Fruit fly (Drosophila melanogaster): ENCODE measurements around the gene Sec13.
A peak's percentile ranks its signal among the peaks of the same experiment; 100 is the strongest.

The Sec13 gene

dm6 chr3R:23331280-23331679 lies 24.8 kb upstream of the Sec13 start:
- peak; percentile 42 for TF ChIP-seq esn (GFP tag; optimal IDR thresholded peaks at IDR 0.05)
- TF ChIP-seq Met (GFP tag; optimal IDR thresholded peaks at IDR 0.05): peak; percentile 60
- peak; percentile 57 for TF ChIP-seq svp (GFP tag)
- peak; percentile 46 for TF ChIP-seq acj6 (GFP tag; optimal IDR thresholded peaks at IDR 0.05)
- no peak for TF ChIP-seq OdsH (GFP tag; optimal IDR thresholded peaks at IDR 0.05)
- no peak for TF ChIP-seq CG34406 (GFP tag; optimal IDR thresholded peaks at IDR 0.05)
- TF ChIP-seq CG9139 (GFP tag; optimal IDR thresholded peaks at IDR 0.05): no peak
- peak; percentile 11 for TF ChIP-seq Ets96B (tag; optimal IDR thresholded peaks at IDR 0.05)
- peak; percentile 34 for TF ChIP-seq cyc (GFP tag; optimal IDR thresholded peaks at IDR 0.05)
- no peak for TF ChIP-seq Ets21C (GFP tag; optimal IDR thresholded peaks at IDR 0.05)
- no peak for TF ChIP-seq CG8632 (GFP tag; optimal IDR thresholded peaks at IDR 0.05)
- TF ChIP-seq CG10631 (GFP tag; optimal IDR thresholded peaks at IDR 0.05): no peak
- peak; percentile 24 for TF ChIP-seq lz (GFP tag; optimal IDR thresholded peaks at IDR 0.05)
- peak; percentile 66 for TF ChIP-seq CG3919 (GFP tag; optimal IDR thresholded peaks at IDR 0.05)
- peak; percentile 40 for TF ChIP-seq Hr4 (GFP tag; optimal IDR thresholded peaks at IDR 0.05)
- TF ChIP-seq topi (GFP tag; optimal IDR thresholded peaks at IDR 0.05): peak; percentile 55
- no peak for TF ChIP-seq CG8119 (GFP tag; IDR thresholded peaks at IDR 0.05)
- TF ChIP-seq CG32006 (GFP tag; optimal IDR thresholded peaks at IDR 0.05): peak; percentile 36
- no peak for TF ChIP-seq CG8319 (GFP tag; optimal IDR thresholded peaks at IDR 0.05)
- TF ChIP-seq Sox102F (GFP tag; optimal IDR thresholded peaks at IDR 0.05): peak; percentile 7
- TF ChIP-seq CG6163 (GFP tag; IDR thresholded peaks at IDR 0.05): no peak
- TF ChIP-seq Sox14 (GFP tag; optimal IDR thresholded peaks at IDR 0.05): peak; percentile 27
- no peak for TF ChIP-seq CG1621 (tag; optimal IDR thresholded peaks at IDR 0.05)
- TF ChIP-seq Eip78C (GFP tag): peak; percentile 79
- peak in 1 of 2 experiments; percentile 11 for TF ChIP-seq salr (GFP tag; optimal IDR thresholded peaks at IDR 0.05)
- TF ChIP-seq CG3032 (tag; optimal IDR thresholded peaks at IDR 0.05): peak; percentile 20
- peak; percentile 11 for TF ChIP-seq CG31627 (GFP tag; optimal IDR thresholded peaks at IDR 0.05)
- peak; percentile 7 for TF ChIP-seq Hr39 (GFP tag; optimal IDR thresholded peaks at IDR 0.05)
- TF ChIP-seq fkh (GFP tag; optimal IDR thresholded peaks at IDR 0.05): peak; percentile 11
- no peak for TF ChIP-seq dsx (GFP tag; optimal IDR thresholded peaks at IDR 0.05; ENCODE audit: poor library complexity, severe bottlenecking)
- TF ChIP-seq achi (GFP tag; optimal IDR thresholded peaks at IDR 0.05): peak; percentile 30
- TF ChIP-seq Eip93F (GFP tag; optimal IDR thresholded peaks at IDR 0.05): no peak
- peak; percentile 59 for TF ChIP-seq pdm3 (GFP tag; optimal IDR thresholded peaks at IDR 0.05)
- TF ChIP-seq CG10669 (GFP tag; optimal IDR thresholded peaks at IDR 0.05): peak; percentile 11
- TF ChIP-seq fd59A (GFP tag; optimal IDR thresholded peaks at IDR 0.05): no peak
- TF ChIP-seq ss (GFP tag; optimal IDR thresholded peaks at IDR 0.05): no peak

- TF ChIP-seq vri (GFP tag; optimal IDR thresholded peaks at IDR 0.05): peak; percentile 53
- no peak for TF ChIP-seq acj6 (GFP tag; optimal IDR thresholded peaks at IDR 0.05)
- TF ChIP-seq fkh (GFP tag; optimal IDR thresholded peaks at IDR 0.05): peak; percentile 61
These were observed 24.2 kb upstream of the Sec13 start for dm6 chr3R:23331865-23332367.

- TF ChIP-seq esn (GFP tag; optimal IDR thresholded peaks at IDR 0.05) (peak; percentile 17), CG3032 (tag; optimal IDR thresholded peaks at IDR 0.05) (peak; percentile 22), Sox15 (GFP tag; optimal IDR thresholded peaks at IDR 0.05) (no peak), CG15336 (GFP tag; IDR thresholded peaks at IDR 0.05) (0 out of 2 replicates have a peak, but pooled peaks have one; percentile 12), ss (GFP tag; optimal IDR thresholded peaks at IDR 0.05) (peak; percentile 4 to 32), CG8319 (GFP tag; optimal IDR thresholded peaks at IDR 0.05) (no peak), dac (GFP tag; optimal IDR thresholded peaks at IDR 0.05) (no peak), fd59A (GFP tag; optimal IDR thresholded peaks at IDR 0.05) (no peak), Hr39 (GFP tag; optimal IDR thresholded peaks at IDR 0.05) (peak; percentile 21), dsx (GFP tag; optimal IDR thresholded peaks at IDR 0.05; ENCODE audit: poor library complexity, severe bottlenecking) (peak; percentile 46), CG31627 (GFP tag; optimal IDR thresholded peaks at IDR 0.05) (peak; percentile 2), fd85E (GFP tag; optimal IDR thresholded peaks at IDR 0.05) (no peak), CG11294 (GFP tag; IDR thresholded peaks at IDR 0.05) (no peak), Eip75B (GFP tag; optimal IDR thresholded peaks at IDR 0.05) (no peak), CG10669 (GFP tag; optimal IDR thresholded peaks at IDR 0.05) (peak; percentile 10), CG6792 (GFP tag; optimal IDR thresholded peaks at IDR 0.05) (no peak), Ets96B (tag; optimal IDR thresholded peaks at IDR 0.05) (peak; percentile 10), Eip78C (GFP tag) (peak; percentile 39), Smox (GFP tag; optimal IDR thresholded peaks at IDR 0.05) (peak; percentile 2)
These were observed 23.3 kb upstream of the Sec13 start for dm6 chr3R:23332535-23333333.

Data from whole organism, prepupa.